Fruit fly (Drosophila melanogaster) whole organism, wandering third instar larva: ENCODE results near the gene CG11980.

ENCODE experiments used
- GATAd ChIP-seq: sonication (Bioruptor generic); optimal IDR thresholded peaks from 2 replicates; lab custom pipeline; 2016; ENCODE audit warnings: missing biosample characterization, missing genetic modification characterization
- HLH106 ChIP-seq: fragments of 200-800 bp; optimal IDR thresholded peaks from 3 replicates; lab custom pipeline; 2019; ENCODE audit warnings: missing biosample characterization, mild to moderate bottlenecking, missing genetic modification characterization, moderate library complexity
- Jra ChIP-seq: sonication (Bioruptor generic); optimal IDR thresholded peaks from 2 replicates; lab custom pipeline; 2016; ENCODE audit warnings: missing biosample characterization, missing genetic modification characterization
- Myc ChIP-seq: fragments of >200 bp; optimal IDR thresholded peaks from 2 replicates; lab custom pipeline; 2017
- OdsH ChIP-seq: fragments of 200-800 bp; sonication (Bioruptor generic); optimal IDR thresholded peaks from 2 replicates; lab custom pipeline; 2016; ENCODE audit warnings: missing biosample characterization, mild to moderate bottlenecking, missing genetic modification characterization
- Rel ChIP-seq, 2 experiments: fragments of 200-800 bp; sonication (Bioruptor generic) in 1 of 2; optimal IDR thresholded peaks; 2 replicates in 1 of 2; 3 replicates in 1 of 2; lab custom pipeline; 2016 to 2019; ENCODE audit warnings: mild to moderate bottlenecking in 2 of 2, missing biosample characterization in 2 of 2, missing genetic modification characterization in 2 of 2, moderate library complexity in 1 of 2
- Sp1 ChIP-seq: fragments of 200-800 bp; sonication (Bioruptor generic); optimal IDR thresholded peaks from 3 replicates; lab custom pipeline; 2019; ENCODE audit warnings: missing biosample characterization, mild to moderate bottlenecking, missing genetic modification characterization, moderate library complexity
- br ChIP-seq: fragments of 200-800 bp; sonication (Bioruptor generic); optimal IDR thresholded peaks from 2 replicates; lab custom pipeline; 2016; ENCODE audit warnings: missing biosample characterization, missing genetic modification characterization
- ey ChIP-seq: fragments of 200-800 bp; sonication (Bioruptor generic); optimal IDR thresholded peaks from 2 replicates; lab custom pipeline; 2016; ENCODE audit warnings: missing biosample characterization, missing genetic modification characterization
- fru ChIP-seq: fragments of 200-800 bp; sonication (Bioruptor generic); optimal IDR thresholded peaks from 3 replicates; lab custom pipeline; 2016; ENCODE audit warnings: missing biosample characterization, mild to moderate bottlenecking, missing genetic modification characterization
- h ChIP-seq: fragments of 200-800 bp; sonication (Bioruptor generic); optimal IDR thresholded peaks from 3 replicates; lab custom pipeline; 2016; ENCODE audit warnings: missing biosample characterization, mild to moderate bottlenecking, missing genetic modification characterization
- pan ChIP-seq: fragments of >200 bp; optimal IDR thresholded peaks from 2 replicates; lab custom pipeline; 2017
- psq ChIP-seq: fragments of 200-800 bp; sonication (Bioruptor generic); optimal IDR thresholded peaks from 3 replicates; lab custom pipeline; 2017; ENCODE audit warnings: missing biosample characterization, mild to moderate bottlenecking, missing genetic modification characterization, moderate library complexity
- tai ChIP-seq: sonication (Bioruptor generic); optimal IDR thresholded peaks from 2 replicates; lab custom pipeline; 2016; ENCODE audit warnings: missing biosample characterization, missing genetic modification characterization

DNA sequence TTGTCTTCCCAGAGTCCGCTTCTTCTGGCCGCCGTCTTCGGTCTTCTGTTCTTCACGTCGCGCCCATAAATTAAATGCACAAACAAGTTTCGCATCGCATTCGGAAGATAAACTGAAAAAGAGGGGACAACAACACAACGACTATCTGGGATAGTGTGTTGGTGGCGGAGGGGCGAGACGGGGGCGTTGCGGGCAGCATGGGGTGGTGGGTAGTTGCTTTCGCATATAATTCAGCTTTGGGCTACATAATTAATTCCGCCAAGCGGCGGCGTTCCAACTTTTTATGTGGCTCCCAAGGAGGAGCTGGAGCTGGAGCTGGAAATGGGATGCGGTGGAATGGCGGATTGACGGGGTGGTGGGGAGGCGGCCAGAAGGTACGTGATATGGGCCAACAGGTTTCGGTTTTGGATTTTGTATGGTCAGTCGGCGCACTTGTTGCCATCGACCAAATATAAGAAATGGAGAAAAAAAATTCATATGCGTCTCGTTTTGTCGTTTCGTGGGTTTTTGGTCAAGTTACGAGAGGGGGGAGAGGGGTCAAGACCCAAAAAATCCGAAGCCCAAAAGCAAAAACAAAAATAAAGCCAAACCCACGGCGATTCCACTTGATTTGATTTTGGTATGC lies 34.4 kb upstream of the CG11980 start:
- TF ChIP-seq ey (GFP tag; lab: Kevin White, UChicago) (no peak), br (GFP tag; lab: Kevin White, UChicago) (no peak), GATAd (GFP tag; lab: Kevin White, UChicago) (no peak), pan (lab: Kevin White, UChicago) (no peak), HLH106 (no peak), psq (GFP tag; lab: Kevin White, UChicago) (peak; percentile 88), Rel (GFP tag; optimal IDR thresholded peaks at IDR 0.05; lab: Kevin White, UChicago) (no peak), Rel (tag; optimal IDR thresholded peaks at IDR 0.05; lab: Kevin White, UChicago) (no peak), tai (GFP tag; lab: Kevin White, UChicago) (no peak), OdsH (no peak), Sp1 (GFP tag; lab: Kevin White, UChicago) (no peak), Jra (GFP tag; lab: Kevin White, UChicago) (no peak), fru (peak; percentile 28), h (GFP tag; lab: Kevin White, UChicago) (no peak), Myc (lab: Kevin White, UChicago) (no peak)
